Fruit fly (Drosophila melanogaster): ENCODE data around the gene Kul.

The Kul gene

dm6 chr3R:29737891-29738290, 12.3 kb downstream of the Kul start, which contains the start of gene Gnpnat (continued):
- TF ChIP-seq CG3838 (GFP tag; optimal IDR thresholded peaks at IDR 0.05) (no peak), pita (GFP tag; optimal IDR thresholded peaks at IDR 0.05) (no peak), Neu2 (GFP tag; optimal IDR thresholded peaks at IDR 0.05; ENCODE audit: borderline replicate concordance) (no peak), BEAF-32 (GFP tag; optimal IDR thresholded peaks at IDR 0.05) (no peak), Taf1 (GFP tag; IDR thresholded peaks at IDR 0.05) (no peak), Usf (GFP tag; optimal IDR thresholded peaks at IDR 0.05) (no peak), stwl (tag; optimal IDR thresholded peaks at IDR 0.05) (no peak), CG33557 (GFP tag; optimal IDR thresholded peaks at IDR 0.05) (peak; percentile 1), bcd (GFP tag; optimal IDR thresholded peaks at IDR 0.05) (peak; percentile 46), Opbp (GFP tag; IDR thresholded peaks at IDR 0.05; ENCODE audit: partially characterized antibody) (no peak), CG10565 (GFP tag; optimal IDR thresholded peaks at IDR 0.05) (no peak), CG10366 (GFP tag; IDR thresholded peaks at IDR 0.05) (no peak), pb (GFP tag; optimal IDR thresholded peaks at IDR 0.05) (no peak), ind (GFP tag; optimal IDR thresholded peaks at IDR 0.05) (peak; percentile 57), Pdp1 (GFP tag; optimal IDR thresholded peaks at IDR 0.05) (peak; percentile 17 to 32), CG34224 (GFP tag; IDR thresholded peaks at IDR 0.05; ENCODE audit: partially characterized antibody) (no peak), CG13894 (tag; optimal IDR thresholded peaks at IDR 0.05) (peak; percentile 26), Fer1 (GFP tag; optimal IDR thresholded peaks at IDR 0.05) (peak; percentile 66), tap (tag; optimal IDR thresholded peaks at IDR 0.05) (no peak), az2 (GFP tag; optimal IDR thresholded peaks at IDR 0.05) (peak; percentile 25), H15 (GFP tag; IDR thresholded peaks at IDR 0.05) (no peak), CG10147 (GFP tag; optimal IDR thresholded peaks at IDR 0.05) (peak; percentile 41), so (GFP tag; IDR thresholded peaks at IDR 0.05) (no peak), CG12155 (GFP tag; optimal IDR thresholded peaks at IDR 0.05) (peak; percentile 22), Fer3 (tag; optimal IDR thresholded peaks at IDR 0.05) (peak; percentile 67), CG8924 (tag; optimal IDR thresholded peaks at IDR 0.05) (peak; percentile 57), wek (GFP tag; optimal IDR thresholded peaks at IDR 0.05) (peak; percentile 20), zen2 (GFP tag; IDR thresholded peaks at IDR 0.05; ENCODE audit: partially characterized antibody) (no peak), danr (GFP tag; IDR thresholded peaks at IDR 0.05) (no peak), CG12071 (GFP tag; optimal IDR thresholded peaks at IDR 0.05) (no peak), CG15073 (GFP tag; optimal IDR thresholded peaks at IDR 0.05) (no peak), btn (GFP tag; optimal IDR thresholded peaks at IDR 0.05) (no peak), sim (GFP tag; IDR thresholded peaks at IDR 0.05) (no peak), chm (GFP tag; IDR thresholded peaks at IDR 0.05) (no peak), br (optimal IDR thresholded peaks at IDR 0.05) (no peak), CkIIα-i1 (GFP tag; IDR thresholded peaks at IDR 0.05) (no peak), ttk (GFP tag; IDR thresholded peaks at IDR 0.05) (no peak), CG11247 (GFP tag; IDR thresholded peaks at IDR 0.05) (no peak), sc (optimal IDR thresholded peaks at IDR 0.05) (no peak), sc (GFP tag; optimal IDR thresholded peaks at IDR 0.05) (no peak), CrebB (tag; optimal IDR thresholded peaks at IDR 0.05) (peak; percentile 5), CG6854 (GFP tag; optimal IDR thresholded peaks at IDR 0.05) (peak; percentile 29), dysf (GFP tag; IDR thresholded peaks at IDR 0.05) (no peak), CG4707 (GFP tag; optimal IDR thresholded peaks at IDR 0.05) (no peak), pfk (GFP tag; optimal IDR thresholded peaks at IDR 0.05) (no peak), crol (GFP tag; IDR thresholded peaks at IDR 0.05) (no peak), Lpt (GFP tag; optimal IDR thresholded peaks at IDR 0.05) (no peak), lmd (GFP tag; IDR thresholded peaks at IDR 0.05) (no peak), emc (GFP tag; optimal IDR thresholded peaks at IDR 0.05) (no peak), CG7556 (GFP tag; optimal IDR thresholded peaks at IDR 0.05) (peak; percentile 66), CG9876 (GFP tag; optimal IDR thresholded peaks at IDR 0.05) (no peak), CG9727 (GFP tag; optimal IDR thresholded peaks at IDR 0.05) (peak; percentile 60), CG1792 (GFP tag; optimal IDR thresholded peaks at IDR 0.05) (no peak)

Data from whole organism, embryonic.